Worm (Caenorhabditis elegans) whole organism, young adult: ENCODE results near the gene K01A2.6.

Source experiments
- B0035.1 ChIP-seq: sonication (generic microtip); optimal IDR thresholded peaks from 2 replicates; lab custom pipeline; 2016; ENCODE audit warnings: missing genetic modification characterization, mild to moderate bottlenecking, missing compliant biosample characterization, missing genotype, missing genetic modification reagents
- B0336.3 ChIP-seq: fragments of 200-800 bp; sonication (Bioruptor generic); IDR thresholded peaks from 2 replicates; pipeline ENCODE4 v1.3.6; 2022; ENCODE audit warnings: missing genetic modification characterization, missing compliant biosample characterization
- C17E4.6 ChIP-seq: fragments of 200-800 bp; sonication (Bioruptor generic); IDR thresholded peaks from 2 replicates; pipeline ENCODE4 v1.3.6; 2022; ENCODE audit warnings: missing genetic modification reagents, missing genetic modification characterization, missing compliant biosample characterization
- D2030.7 ChIP-seq: fragments of 200-800 bp; sonication (Bioruptor generic); IDR thresholded peaks from 2 replicates; pipeline ENCODE4 v1.3.6; 2022; ENCODE audit warnings: missing genetic modification reagents, missing genetic modification characterization, missing compliant biosample characterization
- F10E7.11 ChIP-seq: sonication (generic microtip); optimal IDR thresholded peaks from 2 replicates; lab custom pipeline; 2017; ENCODE audit warnings: mild to moderate bottlenecking, missing genetic modification characterization, moderate library complexity, missing compliant biosample characterization
- F37B4.10 ChIP-seq: fragments of 200-800 bp; sonication (Bioruptor generic); IDR thresholded peaks from 2 replicates; pipeline ENCODE4 v1.3.6; 2022; ENCODE audit warnings: missing genetic modification characterization, missing compliant biosample characterization
- F49E8.2 ChIP-seq: sonication (generic microtip); optimal IDR thresholded peaks from 3 replicates; lab custom pipeline; 2017; ENCODE audit warnings: missing genetic modification characterization, mild to moderate bottlenecking, missing compliant biosample characterization, antibody characterized with exemption, moderate library complexity; ENCODE audit not compliant: insufficient read depth
- K11D2.4 ChIP-seq: fragments of 200-800 bp; sonication (Bioruptor generic); IDR thresholded peaks from 2 replicates; pipeline ENCODE4 v1.3.6; 2022; ENCODE audit warnings: missing genetic modification reagents, missing genetic modification characterization, missing compliant biosample characterization
- akir-1 ChIP-seq: fragments of 200-800 bp; sonication (Bioruptor generic); optimal IDR thresholded peaks from 2 replicates; lab custom pipeline; 2018; ENCODE audit warnings: mild to moderate bottlenecking, missing genetic modification characterization, moderate library complexity, missing compliant biosample characterization
- ama-1 ChIP-seq, 3 experiments: fragments of 150-350 bp in 1 of 3; sonication (generic microtip) in 2 of 3; optimal IDR thresholded peaks; 2 replicates each; lab custom pipeline; 2014 to 2018; ENCODE audit warnings: missing biosample characterization in 2 of 3, missing genetic modification characterization in 2 of 3, missing genetic modification reagents in 2 of 3
- attf-3 ChIP-seq: fragments of 200-800 bp; sonication (Bioruptor generic); conservative IDR thresholded peaks from 2 replicates; pipeline ENCODE4 v1.3.6; 2022; ENCODE audit warnings: missing genetic modification reagents, missing genetic modification characterization, missing compliant biosample characterization
- attf-5 ChIP-seq: fragments of 200-800 bp; sonication (Bioruptor generic); optimal IDR thresholded peaks from 2 replicates; lab custom pipeline; 2018; ENCODE audit warnings: mild to moderate bottlenecking, missing genetic modification characterization, missing compliant biosample characterization
- ccch-3 ChIP-seq: fragments of 200-800 bp; sonication (Bioruptor generic); optimal IDR thresholded peaks from 2 replicates; lab custom pipeline; 2018; ENCODE audit warnings: mild to moderate bottlenecking, missing genetic modification characterization, missing compliant biosample characterization
- cebp-2 ChIP-seq: fragments of 200-800 bp; sonication (Bioruptor generic); IDR thresholded peaks from 2 replicates; pipeline ENCODE4 v1.3.6; 2022; ENCODE audit warnings: missing genetic modification characterization, missing compliant biosample characterization
- ceh-91 ChIP-seq: fragments of 200-800 bp; sonication (Bioruptor generic); IDR thresholded peaks from 2 replicates; pipeline ENCODE4 v1.3.6; 2022; ENCODE audit warnings: missing genetic modification reagents, missing genetic modification characterization, missing compliant biosample characterization
- dox-1 ChIP-seq: fragments of 200-800 bp; sonication (Bioruptor generic); IDR thresholded peaks from 2 replicates; pipeline ENCODE4 v1.3.6; 2022; ENCODE audit warnings: missing genetic modification reagents, missing genetic modification characterization, missing compliant biosample characterization
- dpff-1 ChIP-seq: sonication (generic microtip); optimal IDR thresholded peaks from 2 replicates; lab custom pipeline; 2017; ENCODE audit warnings: mild to moderate bottlenecking, missing genetic modification characterization, missing compliant biosample characterization
- dpl-1 ChIP-seq: fragments of 150-350 bp; optimal IDR thresholded peaks from 2 replicates; lab custom pipeline; 2014; ENCODE audit warnings: missing biosample characterization, missing genetic modification reagents, missing genetic modification characterization
- efl-1 ChIP-seq: fragments of 150-350 bp; optimal IDR thresholded peaks from 2 replicates; lab custom pipeline; 2014; ENCODE audit warnings: missing biosample characterization, missing genetic modification reagents, missing genetic modification characterization
- egl-18 ChIP-seq: fragments of 200-800 bp; sonication (Bioruptor generic); IDR thresholded peaks from 2 replicates; pipeline ENCODE4 v1.3.6; 2022; ENCODE audit warnings: missing genetic modification reagents, missing genetic modification characterization, missing compliant biosample characterization
- egrh-3 ChIP-seq: fragments of 200-800 bp; sonication (Bioruptor generic); IDR thresholded peaks from 2 replicates; pipeline ENCODE4 v1.3.6; 2022; ENCODE audit warnings: missing genetic modification reagents, missing genetic modification characterization, missing compliant biosample characterization
- gei-17 ChIP-seq: fragments of 200-800 bp; sonication (Bioruptor generic); optimal IDR thresholded peaks from 2 replicates; lab custom pipeline; 2018; ENCODE audit warnings: mild to moderate bottlenecking, missing genetic modification characterization, missing compliant biosample characterization
- hlh-12 ChIP-seq: sonication (generic microtip); optimal IDR thresholded peaks from 2 replicates; lab custom pipeline; 2016; ENCODE audit warnings: missing genetic modification characterization, missing compliant biosample characterization
- hlh-26 ChIP-seq: fragments of 200-800 bp; sonication (Bioruptor generic); conservative IDR thresholded peaks from 2 replicates; pipeline ENCODE4 v1.3.6; 2022; ENCODE audit warnings: missing genetic modification reagents, missing genetic modification characterization, missing compliant biosample characterization
- hmg-20 ChIP-seq: fragments of 200-800 bp; sonication (Bioruptor generic); IDR thresholded peaks from 2 replicates; pipeline ENCODE4 v1.3.6; 2022; ENCODE audit warnings: missing genetic modification reagents, missing genetic modification characterization, missing compliant biosample characterization
- hrde-1 ChIP-seq: sonication (generic microtip); optimal IDR thresholded peaks from 2 replicates; lab custom pipeline; 2016; ENCODE audit warnings: missing genetic modification characterization, mild to moderate bottlenecking, missing compliant biosample characterization, moderate library complexity, missing genotype, missing genetic modification reagents, borderline replicate concordance
- let-526 ChIP-seq: fragments of 200-800 bp; sonication (Bioruptor generic); IDR thresholded peaks from 2 replicates; pipeline ENCODE4 v1.3.6; 2022; ENCODE audit warnings: missing genetic modification reagents, missing genetic modification characterization, missing compliant biosample characterization
- let-607 ChIP-seq, 2 experiments: fragments of 200-800 bp in 1 of 2; sonication (Bioruptor generic) in 1 of 2; sonication (generic microtip) in 1 of 2; optimal IDR thresholded peaks; 2 replicates each; lab custom pipeline; 2016 to 2018; ENCODE audit warnings: mild to moderate bottlenecking in 2 of 2, missing compliant biosample characterization in 2 of 2, missing genetic modification characterization in 2 of 2, moderate library complexity in 2 of 2, missing genotype in 1 of 2
- lin-26 ChIP-seq: fragments of 200-800 bp; sonication (Bioruptor generic); IDR thresholded peaks from 2 replicates; pipeline ENCODE4 v1.3.6; 2022; ENCODE audit warnings: missing genetic modification reagents, missing genetic modification characterization, missing compliant biosample characterization
- lin-40 ChIP-seq: sonication (generic microtip); optimal IDR thresholded peaks from 2 replicates; lab custom pipeline; 2016; ENCODE audit warnings: missing genetic modification characterization, mild to moderate bottlenecking, missing compliant biosample characterization, missing genotype, missing genetic modification reagents
- lin-54 ChIP-seq: fragments of 200-800 bp; sonication (Bioruptor generic); optimal IDR thresholded peaks from 2 replicates; lab custom pipeline; 2018; ENCODE audit warnings: mild to moderate bottlenecking, missing genetic modification characterization, missing compliant biosample characterization
- lir-1 ChIP-seq: fragments of 200-800 bp; sonication (Bioruptor generic); conservative IDR thresholded peaks from 2 replicates; pipeline ENCODE4 v1.3.6; 2022; ENCODE audit warnings: missing genetic modification reagents, missing genetic modification characterization, missing compliant biosample characterization
- madf-10 ChIP-seq: sonication (generic microtip); optimal IDR thresholded peaks from 2 replicates; lab custom pipeline; 2016; ENCODE audit warnings: mild to moderate bottlenecking, missing genetic modification characterization, missing compliant biosample characterization
- madf-8 ChIP-seq: fragments of 200-800 bp; sonication (Bioruptor generic); conservative IDR thresholded peaks from 2 replicates; pipeline ENCODE4 v1.3.6; 2022; ENCODE audit warnings: missing genetic modification reagents, missing genetic modification characterization, missing compliant biosample characterization
- nfya-1 ChIP-seq: sonication (generic microtip); optimal IDR thresholded peaks from 2 replicates; lab custom pipeline; 2017; ENCODE audit warnings: antibody characterized with exemption, missing compliant biosample characterization, missing genetic modification characterization, borderline replicate concordance; ENCODE audit not compliant: insufficient read depth
- nhr-179 ChIP-seq: sonication (generic microtip); optimal IDR thresholded peaks from 2 replicates; lab custom pipeline; 2016; ENCODE audit warnings: mild to moderate bottlenecking, missing genetic modification characterization, missing compliant biosample characterization
- pbrm-1 ChIP-seq: fragments of 200-800 bp; sonication (Bioruptor generic); IDR thresholded peaks from 2 replicates; pipeline ENCODE4 v1.3.6; 2022; ENCODE audit warnings: missing genetic modification reagents, missing genetic modification characterization, missing compliant biosample characterization
- sdz-38 ChIP-seq: sonication (generic microtip); optimal IDR thresholded peaks from 2 replicates; lab custom pipeline; 2016; ENCODE audit warnings: missing genotype, missing genetic modification characterization, missing compliant biosample characterization
- snpc-1.3 ChIP-seq: sonication (generic microtip); optimal IDR thresholded peaks from 2 replicates; lab custom pipeline; 2017; ENCODE audit warnings: missing genetic modification characterization, mild to moderate bottlenecking, missing compliant biosample characterization, antibody characterized with exemption, moderate library complexity, missing genotype, missing genetic modification reagents; ENCODE audit not compliant: insufficient read depth
- snpc-4 ChIP-seq, 5 experiments: fragments of 150-350 bp in 1 of 5; sonication (generic microtip) in 4 of 5; optimal IDR thresholded peaks; 2 replicates each; lab custom pipeline; 2014 to 2018; ENCODE audit warnings: missing genetic modification characterization in 5 of 5, missing biosample characterization in 3 of 5, antibody characterized with exemption in 2 of 5, mild to moderate bottlenecking in 2 of 5, missing compliant biosample characterization in 2 of 5, missing genotype in 2 of 5, moderate library complexity in 2 of 5, missing genetic modification reagents in 1 of 5
- unc-62 ChIP-seq: fragments of 150-350 bp; optimal IDR thresholded peaks from 2 replicates; lab custom pipeline; 2014; ENCODE audit warnings: missing biosample characterization, missing genetic modification reagents, missing genetic modification characterization
- ztf-18 ChIP-seq: sonication (generic microtip); optimal IDR thresholded peaks from 2 replicates; lab custom pipeline; 2016; ENCODE audit warnings: missing genotype, mild to moderate bottlenecking, missing genetic modification characterization, missing compliant biosample characterization
- ztf-25 ChIP-seq: fragments of 200-800 bp; sonication (Bioruptor generic); IDR thresholded peaks from 2 replicates; pipeline ENCODE4 v1.3.6; 2022; ENCODE audit warnings: missing genetic modification reagents, missing genetic modification characterization, missing compliant biosample characterization
- ztf-28 ChIP-seq: fragments of 200-800 bp; sonication (Bioruptor generic); IDR thresholded peaks from 2 replicates; pipeline ENCODE4 v1.3.6; 2022; ENCODE audit warnings: missing genetic modification reagents, missing genetic modification characterization, missing compliant biosample characterization

K01A2.6 gene

DNA sequence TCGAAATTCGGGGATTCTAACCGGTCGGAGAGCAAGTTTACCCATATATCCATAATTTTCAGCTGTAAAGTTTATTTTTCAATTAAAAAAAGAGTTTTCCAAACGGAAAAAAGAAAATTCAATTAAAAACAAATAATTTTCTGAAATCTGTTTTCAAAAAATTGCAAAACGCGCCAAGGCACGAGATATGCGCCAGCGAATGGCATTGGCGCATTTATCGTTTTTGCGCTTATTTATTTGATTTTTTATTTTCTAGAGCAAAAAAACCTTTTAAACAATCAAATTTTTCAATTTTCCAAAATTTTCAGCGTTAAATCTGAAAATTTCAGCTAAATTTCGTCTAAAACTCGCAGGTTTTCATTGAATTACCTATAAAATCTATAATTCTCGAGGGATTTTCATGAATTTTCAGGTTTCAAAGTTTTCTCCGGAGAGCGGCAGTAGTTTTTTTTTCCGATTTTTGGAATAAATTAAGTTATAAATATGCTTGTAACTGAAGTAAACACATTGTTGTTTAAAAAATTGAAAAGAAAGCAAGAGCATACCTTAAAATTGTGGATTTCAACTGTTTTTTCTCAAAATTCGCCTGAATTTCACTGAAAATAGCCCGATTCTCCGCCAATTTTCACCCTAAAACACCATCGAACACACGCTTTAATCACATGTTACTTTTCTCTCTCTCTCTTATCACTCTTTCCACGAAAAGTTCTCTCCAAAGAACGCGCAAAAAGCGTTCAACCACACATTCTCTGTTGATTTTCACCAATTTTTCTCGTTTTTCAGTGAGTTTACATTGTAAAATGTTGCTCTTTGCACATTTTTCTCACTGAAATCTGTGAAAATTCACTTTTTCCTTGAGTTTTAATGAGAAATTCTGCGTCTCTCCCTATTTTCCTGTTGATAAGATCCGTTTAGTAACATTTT is 13.9 kb upstream of the K01A2.6 start, which contains the start of gene B0432.10 (continued):
- TF ChIP-seq let-607 (tag; optimal IDR thresholded peaks at IDR 0.05; lab: Kevin White, UChicago) (peak in 1 of 2 experiments; percentile 27), F10E7.11 (tag; lab: Kevin White, UChicago) (no peak), ztf-18 (tag; lab: Kevin White, UChicago) (peak; percentile 94), let-526 (GFP tag; lab: Robert Waterston, UW) (no peak), sdz-38 (tag; lab: Kevin White, UChicago) (no peak), akir-1 (GFP tag; lab: Kevin White, UChicago) (no peak), snpc-1.3 (tag; lab: Kevin White, UChicago) (peak; percentile 64), B0336.3 (GFP tag; lab: Robert Waterston, UW) (peak; percentile 56; the same call in 1 of the 2 replicates), gei-17 (GFP tag; lab: Kevin White, UChicago) (no peak), nhr-179 (no peak), ztf-28 (GFP tag; lab: Robert Waterston, UW) (no peak), dox-1 (peak; percentile 59), ztf-25 (GFP tag; lab: Robert Waterston, UW) (no peak), F49E8.2 (no peak), hmg-20 (GFP tag; lab: Robert Waterston, UW) (no peak), B0035.1 (tag; lab: Kevin White, UChicago) (no peak), K11D2.4 (GFP tag; lab: Robert Waterston, UW) (peak; percentile 70; the same call in 1 of the 2 replicates), ama-1 (optimal IDR thresholded peaks at IDR 0.05; lab: Kevin White, UChicago) (no peak), ama-1 (GFP tag; optimal IDR thresholded peaks at IDR 0.05; lab: Kevin White, UChicago) (no peak), madf-10 (tag; lab: Kevin White, UChicago) (no peak), egrh-3 (GFP tag; lab: Robert Waterston, UW) (no peak), attf-3 (GFP tag; lab: Robert Waterston, UW) (0 out of 2 replicates have a peak, but pooled peaks have one; percentile 20), efl-1 (GFP tag; lab: Kevin White, UChicago) (peak; percentile 81), attf-5 (GFP tag; lab: Kevin White, UChicago) (peak; percentile 52), cebp-2 (GFP tag; lab: Robert Waterston, UW) (no peak), F37B4.10 (GFP tag; lab: Robert Waterston, UW) (no peak), egl-18 (GFP tag; lab: Robert Waterston, UW) (no peak), lin-40 (tag; lab: Kevin White, UChicago) (peak; percentile 83), ccch-3 (GFP tag; lab: Kevin White, UChicago) (no peak), lir-1 (0 out of 2 replicates have a peak, but pooled peaks have one; percentile 9), snpc-4 (GFP tag; optimal IDR thresholded peaks at IDR 0.05; lab: Kevin White, UChicago) (no peak), snpc-4 (tag; optimal IDR thresholded peaks at IDR 0.05; lab: Kevin White, UChicago) (peak in 3 of 4 experiments; percentile 24 to 52 (median 41)), dpff-1 (no peak), lin-54 (GFP tag; lab: Kevin White, UChicago) (peak; percentile 93), unc-62 (GFP tag; lab: Kevin White, UChicago) (no peak), madf-8 (no peak), ceh-91 (GFP tag; lab: Robert Waterston, UW) (no peak), D2030.7 (GFP tag; lab: Robert Waterston, UW) (0 out of 2 replicates have a peak, but pooled peaks have one; percentile 48), nfya-1 (tag; lab: Kevin White, UChicago) (no peak), hlh-26 (GFP tag; lab: Robert Waterston, UW) (no peak), hlh-12 (tag; lab: Kevin White, UChicago) (no peak), dpl-1 (GFP tag; lab: Kevin White, UChicago) (peak; percentile 86), hrde-1 (no peak), lin-26 (GFP tag; lab: Robert Waterston, UW) (no peak), C17E4.6 (no peak), pbrm-1 (peak; percentile 46; the same call in 1 of the 2 replicates)
